Fruit fly (Drosophila melanogaster) whole organism: Measurements from ENCODE around the gene brv2.

Experiments
- CG8478 ChIP-seq: fragments of >200 bp; optimal IDR thresholded peaks from 2 replicates; lab custom pipeline; 2018; ENCODE audit warnings: inconsistent platforms
- Dll ChIP-seq: fragments of >200 bp; optimal IDR thresholded peaks from 2 replicates; lab custom pipeline; 2017
- pan ChIP-seq: fragments of >200 bp; optimal IDR thresholded peaks from 2 replicates; lab custom pipeline; 2017
- psq ChIP-seq: fragments of >200 bp; optimal IDR thresholded peaks from 2 replicates; lab custom pipeline; 2017

dm6 chr3L:17374956-17375621 is 30.6 kb upstream of the brv2 start:
- no peak for TF ChIP-seq psq (lab: Kevin White, UChicago)
- TF ChIP-seq Dll (lab: Kevin White, UChicago) = no peak
- TF ChIP-seq CG8478 (lab: Kevin White, UChicago) = no peak
- no peak for TF ChIP-seq pan (lab: Kevin White, UChicago)
